Worm (Caenorhabditis elegans): ENCODE results near the gene rsf-1.

DNA sequence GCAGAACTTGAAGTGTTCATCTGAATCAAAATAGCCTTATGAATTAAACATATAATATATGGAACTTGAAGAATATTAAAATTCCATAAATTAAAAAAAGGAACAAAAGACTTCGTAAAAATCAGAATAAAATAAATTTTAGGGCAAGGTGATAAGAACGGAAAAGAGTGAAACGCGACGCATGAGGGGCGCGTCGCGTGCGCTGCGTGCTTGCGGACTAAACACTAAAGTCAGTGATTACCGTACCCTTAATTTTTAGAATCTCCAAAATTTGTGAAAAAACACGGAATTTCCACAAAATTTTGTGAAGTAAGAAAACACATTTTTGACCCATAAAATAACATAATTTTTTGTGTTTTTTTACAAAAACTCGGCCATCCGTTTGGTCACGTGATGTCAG is 45.0 kb upstream of the rsf-1 start, which contains the start of gene T05B9.1:
- TF ChIP-seq ztf-11 (tag; optimal IDR thresholded peaks at IDR 0.05) (no peak), zag-1 (tag; optimal IDR thresholded peaks at IDR 0.05) (no peak), mdl-1 (tag; optimal IDR thresholded peaks at IDR 0.05) (no peak), nhr-11 (tag; optimal IDR thresholded peaks at IDR 0.05) (no peak), fkh-8 (tag; optimal IDR thresholded peaks at IDR 0.05) (no peak), fos-1 (tag; optimal IDR thresholded peaks at IDR 0.05) (no peak), ama-1 (optimal IDR thresholded peaks at IDR 0.05) (no peak), nhr-76 (tag; optimal IDR thresholded peaks at IDR 0.05) (no peak), ceh-90 (tag; optimal IDR thresholded peaks at IDR 0.05) (no peak)
